Worm (Caenorhabditis elegans) whole organism, late embryonic: ENCODE measurements around the gene acy-2.

ENCODE experiments used
- dve-1 ChIP-seq: sonication (generic microtip); optimal IDR thresholded peaks from 2 replicates; lab custom pipeline; 2017; ENCODE audit warnings: antibody characterized with exemption, mild to moderate bottlenecking, missing genetic modification characterization, missing compliant biosample characterization
- ets-4 ChIP-seq: sonication (generic microtip); optimal IDR thresholded peaks from 2 replicates; lab custom pipeline; 2016; ENCODE audit warnings: missing genetic modification characterization, missing compliant biosample characterization
- hlh-15 ChIP-seq: sonication (generic microtip); optimal IDR thresholded peaks from 2 replicates; lab custom pipeline; 2016; ENCODE audit warnings: missing genetic modification characterization, missing compliant biosample characterization
- hlh-30 ChIP-seq: sonication (generic microtip); optimal IDR thresholded peaks from 2 replicates; lab custom pipeline; 2017; ENCODE audit warnings: antibody characterized with exemption, missing genetic modification characterization, missing compliant biosample characterization; ENCODE audit not compliant: insufficient read depth
- madf-2 ChIP-seq: sonication (generic microtip); optimal IDR thresholded peaks from 2 replicates; lab custom pipeline; 2017; ENCODE audit warnings: missing genetic modification characterization, missing compliant biosample characterization
- pqm-1 ChIP-seq: sonication (generic microtip); optimal IDR thresholded peaks from 2 replicates; lab custom pipeline; 2016; ENCODE audit warnings: missing genetic modification characterization, missing compliant biosample characterization
- sox-4 ChIP-seq: sonication (generic microtip); optimal IDR thresholded peaks from 2 replicates; lab custom pipeline; 2017; ENCODE audit warnings: mild to moderate bottlenecking, missing genetic modification characterization, inconsistent platforms, missing compliant biosample characterization
- syd-9 ChIP-seq: sonication (generic microtip); optimal IDR thresholded peaks from 2 replicates; lab custom pipeline; 2016; ENCODE audit warnings: mild to moderate bottlenecking, missing genetic modification characterization, moderate library complexity, missing compliant biosample characterization

DNA sequence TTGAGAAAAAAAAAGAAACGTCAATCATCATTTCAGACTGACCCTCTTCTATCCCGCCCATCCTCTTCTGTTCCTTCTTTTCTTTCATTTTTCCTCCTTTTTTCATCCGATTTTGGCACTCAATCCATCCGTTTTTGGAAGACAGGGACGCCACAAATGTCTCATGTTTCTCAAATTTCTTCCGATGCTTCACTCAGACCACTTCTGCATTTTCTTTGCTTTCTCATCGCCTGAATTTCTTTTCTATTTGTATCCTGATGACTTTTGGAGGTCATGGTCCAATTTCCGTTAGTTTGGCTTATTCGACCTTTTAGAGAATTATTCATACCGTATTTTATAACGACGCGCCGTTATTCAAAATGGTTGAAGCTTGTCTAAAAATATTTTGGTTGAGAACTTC lies 3.2 kb upstream of the acy-2 start:
- TF ChIP-seq dve-1 (tag; lab: Kevin White, UChicago), result no peak
- TF ChIP-seq hlh-15, result no peak
- no peak for TF ChIP-seq pqm-1 (tag; lab: Kevin White, UChicago)
- TF ChIP-seq hlh-30 (tag; lab: Kevin White, UChicago), result no peak
- no peak for TF ChIP-seq ets-4 (tag; lab: Kevin White, UChicago)
- no peak for TF ChIP-seq madf-2 (tag; lab: Kevin White, UChicago)
- no peak for TF ChIP-seq syd-9
- TF ChIP-seq sox-4 (tag; lab: Kevin White, UChicago), result no peak
